Fruit fly (Drosophila melanogaster) whole organism, prepupa: ENCODE data around the gene pip.
A peak's percentile ranks its signal among the peaks of the same experiment; 100 is the strongest.

Experiments used
- CG10669 ChIP-seq: fragments of 200-800 bp; sonication (Bioruptor generic); optimal IDR thresholded peaks from 3 replicates; lab custom pipeline; 2018; ENCODE audit warnings: missing biosample characterization, mild to moderate bottlenecking, missing genetic modification characterization, moderate library complexity
- CG11762 ChIP-seq: fragments of 200-800 bp; sonication (Bioruptor generic); optimal IDR thresholded peaks from 3 replicates; lab custom pipeline; 2016; ENCODE audit warnings: missing biosample characterization, missing genetic modification characterization; ENCODE audit not compliant: insufficient read depth
- CG3032 ChIP-seq: fragments of 200-800 bp; optimal IDR thresholded peaks from 2 replicates; lab custom pipeline; 2019; ENCODE audit warnings: missing biosample characterization, mild to moderate bottlenecking, missing genetic modification characterization, moderate library complexity
- CG31627 ChIP-seq: fragments of 200-800 bp; sonication (Bioruptor generic); optimal IDR thresholded peaks from 3 replicates; lab custom pipeline; 2016; ENCODE audit warnings: missing biosample characterization, missing genetic modification characterization
- CG6792 ChIP-seq: fragments of 200-800 bp; sonication (Bioruptor generic); optimal IDR thresholded peaks from 3 replicates; lab custom pipeline; 2016; ENCODE audit warnings: missing biosample characterization, missing genetic modification characterization
- CG8632 ChIP-seq: fragments of 200-800 bp; sonication (Bioruptor generic); optimal IDR thresholded peaks from 3 replicates; lab custom pipeline; 2016; ENCODE audit warnings: missing biosample characterization, missing genetic modification characterization
- CG9139 ChIP-seq: fragments of 200-800 bp; sonication (Bioruptor generic); optimal IDR thresholded peaks from 3 replicates; lab custom pipeline; 2017; ENCODE audit warnings: missing biosample characterization, mild to moderate bottlenecking, missing genetic modification characterization
- Eip75B ChIP-seq: fragments of 200-800 bp; sonication (Bioruptor generic); optimal IDR thresholded peaks from 3 replicates; lab custom pipeline; 2016; ENCODE audit warnings: missing biosample characterization, missing genetic modification characterization
- Ets21C ChIP-seq: fragments of 200-800 bp; sonication (Bioruptor generic); optimal IDR thresholded peaks from 3 replicates; lab custom pipeline; 2016; ENCODE audit warnings: missing biosample characterization, missing genetic modification characterization
- Gug ChIP-seq: fragments of 200-800 bp; sonication (Bioruptor generic); IDR thresholded peaks from 2 replicates; pipeline ENCODE4 v1.3.6; 2022; ENCODE audit warnings: missing biosample characterization, missing genetic modification characterization
- Hr39 ChIP-seq: fragments of 200-800 bp; sonication (Bioruptor generic); optimal IDR thresholded peaks from 2 replicates; lab custom pipeline; 2016; ENCODE audit warnings: missing biosample characterization, missing genetic modification characterization
- Lpt ChIP-seq: fragments of 200-800 bp; sonication (Bioruptor generic); optimal IDR thresholded peaks from 3 replicates; lab custom pipeline; 2016; ENCODE audit warnings: missing biosample characterization, missing genetic modification characterization
- OdsH ChIP-seq: fragments of 200-800 bp; sonication (Bioruptor generic); optimal IDR thresholded peaks from 3 replicates; lab custom pipeline; 2016; ENCODE audit warnings: missing biosample characterization, missing genetic modification characterization
- dac ChIP-seq: fragments of 200-800 bp; sonication (Bioruptor generic); optimal IDR thresholded peaks from 2 replicates; lab custom pipeline; 2017; ENCODE audit warnings: missing biosample characterization, mild to moderate bottlenecking, missing genetic modification characterization
- fd85E ChIP-seq: fragments of 200-800 bp; sonication (Bioruptor generic); optimal IDR thresholded peaks from 3 replicates; lab custom pipeline; 2016; ENCODE audit warnings: missing biosample characterization, missing genetic modification characterization
- fkh ChIP-seq: fragments of 200-800 bp; sonication (Bioruptor generic); optimal IDR thresholded peaks from 3 replicates; lab custom pipeline; 2017; ENCODE audit warnings: missing biosample characterization, mild to moderate bottlenecking, missing genetic modification characterization, moderate library complexity
- pdm3 ChIP-seq: fragments of 200-800 bp; sonication (Bioruptor generic); optimal IDR thresholded peaks from 3 replicates; lab custom pipeline; 2016; ENCODE audit warnings: missing biosample characterization, missing genetic modification characterization
- salr ChIP-seq, 2 experiments: fragments of 200-800 bp; sonication (Bioruptor generic); optimal IDR thresholded peaks; 3 replicates each; lab custom pipeline; 2016 to 2018; ENCODE audit warnings: missing biosample characterization in 2 of 2, missing genetic modification characterization in 2 of 2, mild to moderate bottlenecking in 1 of 2

Gene pip

dm6 chr3L:19254715-19255428 lies 82.5 kb downstream of the pip start, which contains the start of the genes mRpL21 and rept (continued):
- TF ChIP-seq CG8632 (GFP tag; lab: Kevin White, UChicago) = peak; percentile 44
- peak; percentile 57 for TF ChIP-seq OdsH (GFP tag; lab: Kevin White, UChicago)
- TF ChIP-seq CG6792 (GFP tag; lab: Kevin White, UChicago) = peak; percentile 57
- peak; percentile 57 for TF ChIP-seq CG31627 (GFP tag; lab: Kevin White, UChicago)
- TF ChIP-seq CG11762 (GFP tag; lab: Kevin White, UChicago) = no peak
- TF ChIP-seq Lpt (GFP tag; lab: Kevin White, UChicago) = no peak
- no peak for TF ChIP-seq fd85E (GFP tag; lab: Kevin White, UChicago)
- TF ChIP-seq Hr39 (GFP tag; lab: Kevin White, UChicago) = peak; percentile 57
- no peak for TF ChIP-seq pdm3
- no peak for TF ChIP-seq Gug (GFP tag; lab: Robert Waterston, UW)
- peak; percentile 61 for TF ChIP-seq CG3032 (tag; lab: Kevin White, UChicago)
- TF ChIP-seq fkh = peak; percentile 49
- no peak for TF ChIP-seq salr (GFP tag; optimal IDR thresholded peaks at IDR 0.05; lab: Kevin White, UChicago)
- TF ChIP-seq Eip75B = peak; percentile 50
- peak; percentile 19 for TF ChIP-seq dac (GFP tag; lab: Kevin White, UChicago)
- TF ChIP-seq Ets21C (GFP tag; lab: Kevin White, UChicago) = peak; percentile 28

dm6 chr3L:19251643-19252042 lies 85.8 kb downstream of the pip start:
- TF ChIP-seq CG10669 (GFP tag; lab: Kevin White, UChicago) (no peak), CG9139 (GFP tag; lab: Kevin White, UChicago) (no peak)
- TF ChIP-seq, all 60 proteins: peak for 0
